Worm (Caenorhabditis elegans) whole organism, young adult: Measurements from ENCODE around the gene far-7.

Source experiments
- Y95B8A.8 ChIP-seq: fragments of 200-800 bp; sonication (Bioruptor generic); IDR thresholded peaks from 2 replicates; pipeline ENCODE4 v1.3.6; 2022; ENCODE audit warnings: missing genetic modification reagents, missing genetic modification characterization, missing compliant biosample characterization
- attf-5 ChIP-seq: fragments of 200-800 bp; sonication (Bioruptor generic); optimal IDR thresholded peaks from 2 replicates; lab custom pipeline; 2018; ENCODE audit warnings: mild to moderate bottlenecking, missing genetic modification characterization, missing compliant biosample characterization
- sea-2 ChIP-seq: fragments of 200-800 bp; sonication (Bioruptor generic); IDR thresholded peaks from 2 replicates; pipeline ENCODE4 v1.3.6; 2022; ENCODE audit warnings: missing genetic modification characterization, missing compliant biosample characterization

ce11 chrII:337233-337832, 17.7 kb downstream of the far-7 start, which contains the start of gene cpn-2:
- TF ChIP-seq sea-2 (GFP tag; lab: Robert Waterston, UW) (no peak), attf-5 (GFP tag; lab: Kevin White, UChicago) (no peak), Y95B8A.8 (no peak)
